Worm (Caenorhabditis elegans): Measurements from ENCODE around the gene F38B7.2.

The F38B7.2 gene

DNA sequence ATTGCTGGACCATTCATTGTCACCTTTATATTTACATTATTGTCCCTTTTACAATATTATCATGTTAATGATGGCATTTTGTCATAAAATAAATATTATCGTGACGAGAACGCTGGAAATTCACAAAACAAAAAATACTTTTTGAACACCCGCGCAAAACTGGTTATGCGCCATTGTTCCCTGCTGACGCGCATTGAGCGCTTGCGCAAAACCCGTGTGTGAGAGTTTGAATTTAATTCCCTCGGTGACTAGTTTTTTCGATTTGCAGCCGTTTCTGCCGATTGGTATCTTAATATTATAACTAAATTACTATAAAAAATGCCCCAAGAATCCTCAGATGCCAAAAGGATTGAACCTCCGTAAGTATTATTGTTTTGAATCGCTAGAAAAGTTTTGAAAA, 22.3 kb upstream of the F38B7.2 start, which contains the start of gene pafo-1 (continued):
- TF ChIP-seq lin-39 (tag; optimal IDR thresholded peaks at IDR 0.05) (peak; percentile 91), efl-3 (GFP tag; optimal IDR thresholded peaks at IDR 0.05) (peak; percentile 47), alr-1 (tag; optimal IDR thresholded peaks at IDR 0.05; ENCODE audit: borderline replicate concordance) (no peak), tlp-1 (tag; optimal IDR thresholded peaks at IDR 0.05) (no peak), nhr-84 (tag; optimal IDR thresholded peaks at IDR 0.05) (no peak), pqm-1 (tag; optimal IDR thresholded peaks at IDR 0.05) (no peak), nhr-237 (tag; optimal IDR thresholded peaks at IDR 0.05) (peak; percentile 35), hpl-2 (GFP tag; optimal IDR thresholded peaks at IDR 0.05) (no peak), vab-15 (tag; optimal IDR thresholded peaks at IDR 0.05) (no peak), grh-1 (GFP tag; IDR thresholded peaks at IDR 0.05) (peak; percentile 93), pax-3 (tag; optimal IDR thresholded peaks at IDR 0.05) (peak; percentile 62)

- TF ChIP-seq unc-98 (GFP tag; IDR thresholded peaks at IDR 0.05) (no peak), grh-1 (GFP tag; IDR thresholded peaks at IDR 0.05) (no peak), blmp-1 (tag; optimal IDR thresholded peaks at IDR 0.05) (peak; percentile 93), lin-14 (GFP tag; optimal IDR thresholded peaks at IDR 0.05) (no peak), efl-1 (optimal IDR thresholded peaks at IDR 0.05) (no peak), efl-1 (GFP tag; optimal IDR thresholded peaks at IDR 0.05 in 1 of 2) (peak in 1 of 2 experiments; percentile 38), aha-1 (tag; optimal IDR thresholded peaks at IDR 0.05) (no peak), C16A3.4 (tag; optimal IDR thresholded peaks at IDR 0.05) (no peak), nhr-85 (tag) (peak; percentile 25), ets-5 (GFP tag; IDR thresholded peaks at IDR 0.05) (no peak)
Measured at ce11 chrV:11525338-11525737, 18.4 kb upstream of the F38B7.2 start.

ce11 chrV:11526927-11527491, 16.8 kb upstream of the F38B7.2 start:
- TF ChIP-seq lin-15B (tag; optimal IDR thresholded peaks at IDR 0.05) (no peak), fkh-10 (GFP tag; optimal IDR thresholded peaks at IDR 0.05) (no peak), nhr-84 (tag; optimal IDR thresholded peaks at IDR 0.05) (no peak), hlh-17 (GFP tag; optimal IDR thresholded peaks at IDR 0.05; ENCODE audit: borderline replicate concordance) (no peak), mep-1 (tag; optimal IDR thresholded peaks at IDR 0.05) (no peak), nhr-77 (tag; optimal IDR thresholded peaks at IDR 0.05) (no peak), ceh-82 (tag; optimal IDR thresholded peaks at IDR 0.05) (no peak), nhr-12 (tag; optimal IDR thresholded peaks at IDR 0.05) (no peak), ets-5 (GFP tag; IDR thresholded peaks at IDR 0.05) (no peak), grh-1 (GFP tag; IDR thresholded peaks at IDR 0.05) (no peak), fkh-4 (tag; optimal IDR thresholded peaks at IDR 0.05; ENCODE audit: borderline replicate concordance) (no peak), hpl-2 (GFP tag; optimal IDR thresholded peaks at IDR 0.05) (no peak), C04F5.9 (tag; optimal IDR thresholded peaks at IDR 0.05) (no peak), nhr-28 (tag; optimal IDR thresholded peaks at IDR 0.05) (no peak), ztf-4 (tag; optimal IDR thresholded peaks at IDR 0.05) (no peak)

- TF ChIP-seq nhr-71 (tag; optimal IDR thresholded peaks at IDR 0.05) (no peak), efl-1 (optimal IDR thresholded peaks at IDR 0.05) (no peak), efl-1 (GFP tag; optimal IDR thresholded peaks at IDR 0.05 in 1 of 2) (peak in 1 of 2 experiments; percentile 80)
Measured at ce11 chrV:11527531-11527930, 16.2 kb upstream of the F38B7.2 start, which contains the start of gene ccch-1. ccch-1 (plus strand) TSS chrV:11527831.

DNA sequence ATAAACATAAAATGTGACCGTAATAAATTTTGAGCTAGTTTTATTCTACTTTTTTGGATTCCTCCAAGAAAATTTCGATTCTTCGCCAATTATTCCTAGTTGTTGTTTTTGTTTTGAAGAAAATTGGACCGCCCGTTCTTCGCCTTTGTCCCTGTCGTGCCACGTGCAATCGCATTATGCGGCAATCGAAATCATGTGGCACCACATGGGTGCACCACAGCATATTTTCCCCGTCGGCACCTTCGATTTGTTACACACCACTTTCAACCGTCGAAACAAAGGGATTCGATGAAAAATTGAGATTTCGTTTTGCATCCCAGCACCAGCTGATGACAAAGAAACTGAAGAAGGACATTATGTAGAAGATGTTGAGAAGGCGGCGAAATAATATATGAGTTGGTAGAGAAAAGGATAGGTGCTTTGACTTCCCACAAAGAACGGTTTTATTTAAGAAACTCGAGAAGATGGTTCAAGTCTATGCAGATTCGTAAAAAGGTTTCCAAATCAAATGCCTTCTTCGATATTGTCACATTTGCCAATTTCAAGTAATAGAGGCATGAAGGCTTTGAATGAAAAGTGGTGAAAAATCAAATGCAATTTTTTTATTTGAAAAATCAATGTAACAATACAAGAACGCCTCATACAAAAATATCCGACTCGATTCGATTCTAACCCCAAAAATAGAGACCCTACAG, 15.0 kb upstream of the F38B7.2 start:
- TF ChIP-seq zip-4 (GFP tag; optimal IDR thresholded peaks at IDR 0.05) (no peak), snu-23 (GFP tag; optimal IDR thresholded peaks at IDR 0.05) (peak; percentile 21), efl-1 (optimal IDR thresholded peaks at IDR 0.05) (no peak), efl-1 (GFP tag; optimal IDR thresholded peaks at IDR 0.05 in 1 of 2) (no peak), hpl-2 (GFP tag; optimal IDR thresholded peaks at IDR 0.05) (no peak), lin-14 (GFP tag; optimal IDR thresholded peaks at IDR 0.05) (peak; percentile 33), mab-9 (GFP tag; IDR thresholded peaks at IDR 0.05) (no peak), mdl-1 (tag; optimal IDR thresholded peaks at IDR 0.05) (peak in 1 of 2 experiments; percentile 7), lsy-2 (tag; optimal IDR thresholded peaks at IDR 0.05) (no peak), lin-35 (GFP tag; optimal IDR thresholded peaks at IDR 0.05) (no peak), ztf-11 (tag; optimal IDR thresholded peaks at IDR 0.05) (no peak), nhr-85 (tag) (peak; percentile 76), Y116A8C.19 (tag; optimal IDR thresholded peaks at IDR 0.05; ENCODE audit: borderline replicate concordance) (no peak), dpl-1 (GFP tag; optimal IDR thresholded peaks at IDR 0.05) (no peak), dsc-1 (tag; optimal IDR thresholded peaks at IDR 0.05) (peak; percentile 57)
